Worm (Caenorhabditis elegans): ENCODE results near the gene C29F7.1.

DNA sequence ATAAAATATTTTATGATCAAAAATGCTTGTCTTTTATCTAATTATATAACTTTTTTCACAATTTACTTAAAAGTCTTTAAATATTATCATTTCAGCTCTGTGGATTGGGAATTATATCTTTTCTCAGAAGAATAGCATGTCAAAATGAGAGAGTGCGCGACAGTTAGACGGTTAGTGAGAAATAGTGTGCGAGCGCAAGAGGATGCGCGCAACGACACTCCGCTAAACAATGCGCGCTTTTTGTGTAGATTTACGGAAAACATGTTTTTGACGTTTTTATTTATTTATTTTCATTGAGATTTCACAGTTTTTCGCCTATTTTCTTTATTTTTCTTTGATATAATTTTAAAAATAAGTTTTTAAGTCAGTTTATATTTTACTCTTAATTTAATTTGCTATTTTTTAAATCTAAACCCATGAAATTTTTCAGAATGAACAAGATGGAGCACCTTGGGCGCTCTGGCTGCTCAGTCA is 13.1 kb upstream of the C29F7.1 start, which contains the start of gene F02C12.3:
- TF ChIP-seq ama-1 (optimal IDR thresholded peaks at IDR 0.05) (no peak), fos-1 (tag; optimal IDR thresholded peaks at IDR 0.05) (no peak), R02D3.7 (tag; optimal IDR thresholded peaks at IDR 0.05) (peak; percentile 97), nhr-77 (tag; optimal IDR thresholded peaks at IDR 0.05) (no peak)

All from whole organism, L3 larva.